Worm (Caenorhabditis elegans) whole organism, L3 larva: ENCODE data around the gene atln-1.

ENCODE experiments used
- ceh-16 ChIP-seq: sonication (generic microtip); optimal IDR thresholded peaks from 2 replicates; lab custom pipeline; 2017; ENCODE audit warnings: missing biosample characterization, missing genetic modification characterization
- ceh-28 ChIP-seq: fragments of 150-350 bp; optimal IDR thresholded peaks from 2 replicates; lab custom pipeline; 2014; ENCODE audit warnings: missing biosample characterization, missing genetic modification reagents, missing genetic modification characterization
- mdl-1 ChIP-seq: fragments of 150-350 bp; optimal IDR thresholded peaks from 2 replicates; lab custom pipeline; 2014; ENCODE audit warnings: missing biosample characterization, missing genetic modification characterization
- nhr-11 ChIP-seq: fragments of 150-350 bp; optimal IDR thresholded peaks from 2 replicates; lab custom pipeline; 2014; ENCODE audit warnings: missing biosample characterization, missing genetic modification characterization
- nhr-12 ChIP-seq: fragments of 150-350 bp; optimal IDR thresholded peaks from 2 replicates; lab custom pipeline; 2014; ENCODE audit warnings: missing biosample characterization, missing genetic modification characterization
- nhr-237 ChIP-seq: fragments of 150-350 bp; optimal IDR thresholded peaks from 2 replicates; lab custom pipeline; 2014; ENCODE audit warnings: missing biosample characterization, missing genetic modification characterization
- nhr-77 ChIP-seq: fragments of 150-350 bp; optimal IDR thresholded peaks from 2 replicates; lab custom pipeline; 2014; ENCODE audit warnings: missing biosample characterization, missing genetic modification characterization
- zag-1 ChIP-seq: fragments of 150-350 bp; optimal IDR thresholded peaks from 2 replicates; lab custom pipeline; 2014; ENCODE audit warnings: missing biosample characterization, missing genetic modification characterization

DNA sequence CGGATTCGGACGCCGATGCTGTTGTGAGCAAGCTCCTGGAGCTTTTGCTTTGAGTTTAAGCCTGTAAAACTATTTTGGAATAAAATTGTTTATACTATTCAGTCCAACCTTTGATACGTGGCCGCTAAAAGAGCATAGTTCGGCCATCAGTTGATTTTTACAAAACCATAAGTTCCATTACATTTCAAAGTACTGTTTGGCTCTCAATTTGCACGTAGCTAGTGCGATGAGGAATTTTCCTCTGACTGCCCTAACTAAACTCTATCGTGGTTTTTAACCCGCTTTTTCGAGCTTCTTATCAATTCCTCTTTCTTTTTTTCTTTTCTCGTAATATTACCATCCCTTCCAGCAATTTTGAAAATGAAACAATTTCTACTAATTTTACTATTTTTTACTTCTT is 35.0 kb downstream of the atln-1 start, which contains the start of gene clec-80:
- TF ChIP-seq ceh-16 (tag; lab: Kevin White, UChicago) (no peak), ceh-28 (no peak), nhr-237 (tag; lab: Kevin White, UChicago) (no peak), nhr-77 (tag; lab: Kevin White, UChicago) (no peak), nhr-12 (tag; lab: Kevin White, UChicago) (no peak), zag-1 (tag; lab: Kevin White, UChicago) (no peak), nhr-11 (tag; lab: Kevin White, UChicago) (no peak), mdl-1 (tag; lab: Kevin White, UChicago) (no peak)
